Fruit fly (Drosophila melanogaster): ENCODE results near the gene CG13713.
A peak's percentile ranks its signal among the peaks of the same experiment; 100 is the strongest.

CG13713 gene

DNA sequence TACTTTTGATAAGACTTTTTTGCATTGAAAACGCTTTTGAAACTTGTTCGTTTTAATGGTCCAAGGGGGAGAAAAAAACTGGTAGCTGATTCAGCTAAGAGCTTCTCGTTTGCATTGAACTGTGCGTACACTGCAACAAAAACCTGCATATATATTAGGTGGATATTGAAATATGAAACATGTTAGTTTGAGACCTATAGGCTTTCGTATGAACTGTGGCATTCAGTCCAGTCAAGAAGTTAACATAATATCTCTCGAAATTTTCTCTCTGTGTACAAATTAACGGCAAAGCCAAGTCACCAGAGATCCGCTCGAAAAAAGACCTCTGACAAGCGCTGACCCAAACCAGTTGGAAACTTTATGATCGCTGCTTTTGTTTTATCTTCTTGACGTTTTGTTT, 631 bp downstream of the CG13713 start (continued):
- no peak for TF ChIP-seq Hr39 (optimal IDR thresholded peaks at IDR 0.05)
- peak; percentile 81 for TF ChIP-seq Dip3 (GFP tag; optimal IDR thresholded peaks at IDR 0.05)
- TF ChIP-seq fru (optimal IDR thresholded peaks at IDR 0.05), result no peak
- TF ChIP-seq gcm2 (GFP tag; optimal IDR thresholded peaks at IDR 0.05), result peak; percentile 60
- TF ChIP-seq sens-2 (GFP tag; IDR thresholded peaks at IDR 0.05), result peak; percentile 74
- TF ChIP-seq Atf6 (GFP tag; IDR thresholded peaks at IDR 0.05), result peak; percentile 87
- peak; percentile 42 for TF ChIP-seq vfl (GFP tag; optimal IDR thresholded peaks at IDR 0.05)
- no peak for TF ChIP-seq dan (GFP tag; IDR thresholded peaks at IDR 0.05)
- peak; percentile 71 for TF ChIP-seq CG32767 (GFP tag; IDR thresholded peaks at IDR 0.05)
- TF ChIP-seq CG10543 (GFP tag; optimal IDR thresholded peaks at IDR 0.05), result no peak
- TF ChIP-seq CG34422 (GFP tag; IDR thresholded peaks at IDR 0.05), result peak; percentile 90
- peak; percentile 75 for TF ChIP-seq CG1602 (GFP tag; optimal IDR thresholded peaks at IDR 0.05)
- TF ChIP-seq Ada2b (GFP tag; IDR thresholded peaks at IDR 0.05), result peak; percentile 92
- peak; percentile 63 for TF ChIP-seq CG10274 (GFP tag; optimal IDR thresholded peaks at IDR 0.05)
- peak; percentile 84 for TF ChIP-seq H15 (GFP tag; IDR thresholded peaks at IDR 0.05)
- TF ChIP-seq CTCF (GFP tag; optimal IDR thresholded peaks at IDR 0.05), result peak; percentile 43
- TF ChIP-seq CG6689 (GFP tag; IDR thresholded peaks at IDR 0.05), result peak; percentile 82
- TF ChIP-seq CG6791 (GFP tag; IDR thresholded peaks at IDR 0.05; ENCODE audit: partially characterized antibody), result 0 out of 3 replicates have a peak, but pooled peaks have one; percentile 11
- peak; percentile 70 for TF ChIP-seq repo (GFP tag; optimal IDR thresholded peaks at IDR 0.05)
- TF ChIP-seq pros (GFP tag; optimal IDR thresholded peaks at IDR 0.05), result no peak
- TF ChIP-seq emc (GFP tag; optimal IDR thresholded peaks at IDR 0.05), result peak; percentile 41
- TF ChIP-seq Max (GFP tag; optimal IDR thresholded peaks at IDR 0.05), result peak; percentile 67
- TF ChIP-seq exex (tag; optimal IDR thresholded peaks at IDR 0.05), result peak; percentile 4
- peak; percentile 89 for TF ChIP-seq seq (GFP tag; IDR thresholded peaks at IDR 0.05)
- peak; percentile 90 for TF ChIP-seq H2.0 (GFP tag; IDR thresholded peaks at IDR 0.05)
- TF ChIP-seq chm (GFP tag; IDR thresholded peaks at IDR 0.05), result no peak; the same call in 1 of the 2 replicates
- TF ChIP-seq salm (tag; optimal IDR thresholded peaks at IDR 0.05), result peak; percentile 50
- no peak; the same call in 1 of the 2 replicates for TF ChIP-seq sim (GFP tag; IDR thresholded peaks at IDR 0.05)
- peak; percentile 88 for TF ChIP-seq CG14441 (GFP tag; IDR thresholded peaks at IDR 0.05)
- TF ChIP-seq Meics (GFP tag; optimal IDR thresholded peaks at IDR 0.05), result peak; percentile 86
- TF ChIP-seq BEAF-32 (GFP tag; optimal IDR thresholded peaks at IDR 0.05), result no peak
- TF ChIP-seq CG10979 (tag; optimal IDR thresholded peaks at IDR 0.05), result peak; percentile 78
- no peak for TF ChIP-seq B-H2 (GFP tag; optimal IDR thresholded peaks at IDR 0.05)
- peak; percentile 78 for TF ChIP-seq slp2 (GFP tag; optimal IDR thresholded peaks at IDR 0.05)
- TF ChIP-seq CG11093 (GFP tag; IDR thresholded peaks at IDR 0.05), result peak; percentile 78; the same call in 2 of the 3 replicates
- TF ChIP-seq fd102C (GFP tag; optimal IDR thresholded peaks at IDR 0.05), result no peak
- TF ChIP-seq Med (GFP tag), result peak; percentile 98
- no peak for TF ChIP-seq CG7963 (GFP tag; IDR thresholded peaks at IDR 0.05; ENCODE audit: partially characterized antibody)
- peak; percentile 71 for TF ChIP-seq fu2 (GFP tag; optimal IDR thresholded peaks at IDR 0.05)
- TF ChIP-seq Tbp (GFP tag; optimal IDR thresholded peaks at IDR 0.05), result no peak
- TF ChIP-seq CG10366 (GFP tag; IDR thresholded peaks at IDR 0.05), result peak; percentile 82
- peak; percentile 84 for TF ChIP-seq CG17328 (GFP tag; IDR thresholded peaks at IDR 0.05)
- peak; percentile 83 for TF ChIP-seq PHDP (tag; optimal IDR thresholded peaks at IDR 0.05)
- no peak for TF ChIP-seq twi (tag; optimal IDR thresholded peaks at IDR 0.05)
- TF ChIP-seq hbn (GFP tag; IDR thresholded peaks at IDR 0.05; ENCODE audit: partially characterized antibody), result no peak
- TF ChIP-seq CG16779 (GFP tag; IDR thresholded peaks at IDR 0.05), result peak; percentile 69
- peak; percentile 57 for TF ChIP-seq Nf-YB (GFP tag; optimal IDR thresholded peaks at IDR 0.05)
- peak; percentile 8 to 89 for TF ChIP-seq bsh (GFP tag; optimal IDR thresholded peaks at IDR 0.05)
- TF ChIP-seq CG32772 (GFP tag; IDR thresholded peaks at IDR 0.05), result peak; percentile 83
- TF ChIP-seq pzg (GFP tag; optimal IDR thresholded peaks at IDR 0.05), result no peak
- peak; percentile 83 for TF ChIP-seq CG8944 (GFP tag; optimal IDR thresholded peaks at IDR 0.05)
- peak; percentile 62 for TF ChIP-seq org-1 (GFP tag; optimal IDR thresholded peaks at IDR 0.05)
- TF ChIP-seq CG31224 (GFP tag; IDR thresholded peaks at IDR 0.05), result peak; percentile 82

Data from whole organism, embryonic.